Fruit fly (Drosophila melanogaster) whole organism, prepupa: Measurements from ENCODE around the gene CG3036.

Source experiments
- CG15336 ChIP-seq: fragments of 200-800 bp; sonication (Bioruptor generic); IDR thresholded peaks from 2 replicates; pipeline ENCODE4 v1.3.6; 2022; ENCODE audit warnings: missing biosample characterization, missing genetic modification characterization
- CG32006 ChIP-seq: fragments of 200-800 bp; sonication (Bioruptor generic); optimal IDR thresholded peaks from 3 replicates; lab custom pipeline; 2017; ENCODE audit warnings: missing biosample characterization, mild to moderate bottlenecking, missing genetic modification characterization
- CG34406 ChIP-seq: fragments of 200-800 bp; sonication (Bioruptor generic); optimal IDR thresholded peaks from 3 replicates; lab custom pipeline; 2016; ENCODE audit warnings: missing biosample characterization, missing genetic modification characterization
- CG6854 ChIP-seq: fragments of 200-800 bp; sonication (Bioruptor generic); optimal IDR thresholded peaks from 2 replicates; lab custom pipeline; 2017; ENCODE audit warnings: missing biosample characterization, mild to moderate bottlenecking, missing genetic modification characterization
- CG9139 ChIP-seq: fragments of 200-800 bp; sonication (Bioruptor generic); optimal IDR thresholded peaks from 3 replicates; lab custom pipeline; 2017; ENCODE audit warnings: missing biosample characterization, mild to moderate bottlenecking, missing genetic modification characterization
- Gug ChIP-seq: fragments of 200-800 bp; sonication (Bioruptor generic); IDR thresholded peaks from 2 replicates; pipeline ENCODE4 v1.3.6; 2022; ENCODE audit warnings: missing biosample characterization, missing genetic modification characterization
- Hr39 ChIP-seq: fragments of 200-800 bp; sonication (Bioruptor generic); optimal IDR thresholded peaks from 2 replicates; lab custom pipeline; 2016; ENCODE audit warnings: missing biosample characterization, missing genetic modification characterization
- Sox102F ChIP-seq: fragments of 200-800 bp; sonication (Bioruptor generic); optimal IDR thresholded peaks from 2 replicates; lab custom pipeline; 2016; ENCODE audit warnings: missing biosample characterization, mild to moderate bottlenecking, missing genetic modification characterization
- acj6 ChIP-seq: fragments of 200-800 bp; sonication (Bioruptor generic); optimal IDR thresholded peaks from 3 replicates; lab custom pipeline; 2016; ENCODE audit warnings: missing biosample characterization, missing genetic modification characterization

- no peak for TF ChIP-seq CG6854
- no peak for TF ChIP-seq CG34406 (GFP tag; lab: Kevin White, UChicago)
- peak; percentile 29; the same call in 1 of the 2 replicates for TF ChIP-seq CG15336 (GFP tag; lab: Robert Waterston, UW)
- TF ChIP-seq CG9139 (GFP tag; lab: Kevin White, UChicago) = no peak
- no peak for TF ChIP-seq Gug
- TF ChIP-seq acj6 (GFP tag; lab: Kevin White, UChicago) = no peak
- TF ChIP-seq Sox102F (GFP tag; lab: Kevin White, UChicago) = no peak
- no peak for TF ChIP-seq Hr39
- TF ChIP-seq CG32006 (GFP tag; lab: Kevin White, UChicago) = peak; percentile 27
These were observed 35.8 kb upstream of the CG3036 start for dm6 chr2L:4856118-4856517.
